Fruit fly (Drosophila melanogaster) whole organism, prepupa: ENCODE results near the gene Ssb-c31a.

Source experiments
- CG10631 ChIP-seq: fragments of 200-800 bp; sonication (Bioruptor generic); optimal IDR thresholded peaks from 2 replicates; lab custom pipeline; 2016; ENCODE audit warnings: missing biosample characterization, missing genetic modification characterization
- CG11294 ChIP-seq: fragments of 200-800 bp; sonication (Bioruptor generic); IDR thresholded peaks from 2 replicates; pipeline ENCODE4 v1.3.6; 2022; ENCODE audit warnings: missing biosample characterization, missing genetic modification characterization
- CG11762 ChIP-seq: fragments of 200-800 bp; sonication (Bioruptor generic); optimal IDR thresholded peaks from 3 replicates; lab custom pipeline; 2016; ENCODE audit warnings: missing biosample characterization, missing genetic modification characterization; ENCODE audit not compliant: insufficient read depth
- CG34406 ChIP-seq: fragments of 200-800 bp; sonication (Bioruptor generic); optimal IDR thresholded peaks from 3 replicates; lab custom pipeline; 2016; ENCODE audit warnings: missing biosample characterization, missing genetic modification characterization
- CG4318 ChIP-seq: fragments of 200-800 bp; sonication (Bioruptor generic); optimal IDR thresholded peaks from 3 replicates; lab custom pipeline; 2017; ENCODE audit warnings: missing biosample characterization, mild to moderate bottlenecking, missing genetic modification characterization
- CG6276 ChIP-seq: fragments of 200-800 bp; sonication (Bioruptor generic); optimal IDR thresholded peaks from 2 replicates; lab custom pipeline; 2017; ENCODE audit warnings: missing biosample characterization, mild to moderate bottlenecking, missing genetic modification characterization
- CG8632 ChIP-seq: fragments of 200-800 bp; sonication (Bioruptor generic); optimal IDR thresholded peaks from 3 replicates; lab custom pipeline; 2016; ENCODE audit warnings: missing biosample characterization, missing genetic modification characterization
- Ets21C ChIP-seq: fragments of 200-800 bp; sonication (Bioruptor generic); optimal IDR thresholded peaks from 3 replicates; lab custom pipeline; 2016; ENCODE audit warnings: missing biosample characterization, missing genetic modification characterization
- Met ChIP-seq: fragments of 200-800 bp; sonication (Bioruptor generic); optimal IDR thresholded peaks from 3 replicates; lab custom pipeline; 2016; ENCODE audit warnings: missing biosample characterization, missing genetic modification characterization
- achi ChIP-seq: fragments of 200-800 bp; sonication (Bioruptor generic); optimal IDR thresholded peaks from 3 replicates; lab custom pipeline; 2016; ENCODE audit warnings: missing biosample characterization, missing genetic modification characterization
- acj6 ChIP-seq: fragments of 200-800 bp; sonication (Bioruptor generic); optimal IDR thresholded peaks from 3 replicates; lab custom pipeline; 2016; ENCODE audit warnings: missing biosample characterization, missing genetic modification characterization
- esn ChIP-seq: fragments of 200-800 bp; sonication (Bioruptor generic); optimal IDR thresholded peaks from 2 replicates; lab custom pipeline; 2016; ENCODE audit warnings: missing biosample characterization, mild to moderate bottlenecking, missing genetic modification characterization, moderate library complexity
- svp ChIP-seq: fragments of 200-800 bp; sonication (Bioruptor generic); peaks from one replicate; lab custom pipeline; 2016; ENCODE audit warnings: missing biosample characterization, missing genetic modification characterization

DNA sequence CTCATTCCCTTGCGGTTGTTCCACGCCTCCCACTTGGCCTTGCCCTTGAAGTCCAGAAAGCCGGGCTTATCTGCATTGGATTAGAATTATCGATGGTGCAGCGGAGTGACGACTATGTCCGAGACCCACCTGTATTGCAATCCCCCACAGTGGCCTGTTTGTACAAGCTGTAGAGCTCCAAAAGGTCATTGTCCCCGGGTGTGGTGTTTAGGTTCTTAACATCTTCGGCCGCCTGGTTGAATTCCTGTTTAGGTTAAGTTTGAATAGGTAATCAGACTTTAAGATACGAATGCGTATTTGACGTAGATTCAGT, 49.2 kb upstream of the Ssb-c31a start:
- TF ChIP-seq esn (GFP tag; lab: Kevin White, UChicago) (no peak), CG6276 (no peak), svp (no peak), CG34406 (GFP tag; lab: Kevin White, UChicago) (no peak), CG8632 (no peak), CG11762 (no peak), CG11294 (no peak), Ets21C (GFP tag; lab: Kevin White, UChicago) (no peak), CG10631 (GFP tag; lab: Kevin White, UChicago) (no peak), acj6 (GFP tag; lab: Kevin White, UChicago) (no peak), Met (GFP tag; lab: Kevin White, UChicago) (no peak), achi (GFP tag; lab: Kevin White, UChicago) (no peak), CG4318 (GFP tag; lab: Kevin White, UChicago) (no peak)
